Fruit fly (Drosophila melanogaster) whole organism, pupa: ENCODE results near the gene emc.

Source experiments
- CG10348 ChIP-seq: fragments of 200-800 bp; sonication (Bioruptor generic); IDR thresholded peaks from 2 replicates; pipeline ENCODE4 v1.3.6; 2022; ENCODE audit warnings: missing biosample characterization, missing genetic modification characterization
- CG15710 ChIP-seq: fragments of 200-800 bp; sonication (Bioruptor generic); optimal IDR thresholded peaks from 2 replicates; lab custom pipeline; 2018; ENCODE audit warnings: missing biosample characterization, mild to moderate bottlenecking, missing genetic modification characterization, moderate library complexity
- CG32121 ChIP-seq: fragments of 200-800 bp; sonication (Bioruptor generic); IDR thresholded peaks from 2 replicates; pipeline ENCODE4 v1.3.6; 2022; ENCODE audit warnings: missing biosample characterization, missing genetic modification characterization
- CG34367 ChIP-seq: fragments of 200-800 bp; sonication (Bioruptor generic); optimal IDR thresholded peaks from 2 replicates; lab custom pipeline; 2018; ENCODE audit warnings: missing biosample characterization, mild to moderate bottlenecking, missing genetic modification characterization
- CG8301 ChIP-seq: fragments of 200-800 bp; sonication (Bioruptor generic); optimal IDR thresholded peaks from 2 replicates; lab custom pipeline; 2018; ENCODE audit warnings: missing biosample characterization, mild to moderate bottlenecking, missing genetic modification characterization
- D1 ChIP-seq: fragments of 200-800 bp; sonication (Bioruptor generic); optimal IDR thresholded peaks from 2 replicates; lab custom pipeline; 2018; ENCODE audit warnings: missing biosample characterization, mild to moderate bottlenecking, missing genetic modification characterization, moderate library complexity
- Pif1A ChIP-seq: fragments of 200-800 bp; sonication (Bioruptor generic); optimal IDR thresholded peaks from 3 replicates; lab custom pipeline; 2016; ENCODE audit warnings: missing biosample characterization, missing genetic modification characterization
- gl ChIP-seq: fragments of 200-800 bp; sonication (Bioruptor generic); optimal IDR thresholded peaks from 2 replicates; lab custom pipeline; 2018; ENCODE audit warnings: missing biosample characterization, mild to moderate bottlenecking, missing genetic modification characterization

dm6 chr3L:726486-727180 is 22.6 kb upstream of the emc start:
- no peak for TF ChIP-seq CG34367 (tag; lab: Kevin White, UChicago)
- TF ChIP-seq CG10348 (GFP tag; lab: Robert Waterston, UW) = no peak
- no peak for TF ChIP-seq Pif1A (GFP tag; lab: Kevin White, UChicago)
- TF ChIP-seq CG32121 (GFP tag; lab: Robert Waterston, UW) = no peak
- no peak for TF ChIP-seq CG8301 (tag; lab: Kevin White, UChicago)
- TF ChIP-seq D1 (tag; lab: Kevin White, UChicago) = no peak
- TF ChIP-seq CG15710 (tag; lab: Kevin White, UChicago) = no peak
- no peak for TF ChIP-seq gl (tag; lab: Kevin White, UChicago)
